Worm (Caenorhabditis elegans) whole organism, L4/young adult: Measurements from ENCODE around the gene deg-3.

Source experiments
- W03F9.2 ChIP-seq: fragments of 150-350 bp; optimal IDR thresholded peaks from 2 replicates; lab custom pipeline; 2014; ENCODE audit warnings: missing biosample characterization, missing genetic modification characterization
- dao-5 ChIP-seq: sonication (generic microtip); optimal IDR thresholded peaks from 2 replicates; lab custom pipeline; 2016; ENCODE audit warnings: missing genotype, missing genetic modification characterization, moderate library complexity, missing compliant biosample characterization
- him-1 ChIP-seq: sonication (generic microtip); optimal IDR thresholded peaks from 2 replicates; lab custom pipeline; 2016; ENCODE audit warnings: missing genotype, missing genetic modification reagents, missing genetic modification characterization, missing compliant biosample characterization

DNA sequence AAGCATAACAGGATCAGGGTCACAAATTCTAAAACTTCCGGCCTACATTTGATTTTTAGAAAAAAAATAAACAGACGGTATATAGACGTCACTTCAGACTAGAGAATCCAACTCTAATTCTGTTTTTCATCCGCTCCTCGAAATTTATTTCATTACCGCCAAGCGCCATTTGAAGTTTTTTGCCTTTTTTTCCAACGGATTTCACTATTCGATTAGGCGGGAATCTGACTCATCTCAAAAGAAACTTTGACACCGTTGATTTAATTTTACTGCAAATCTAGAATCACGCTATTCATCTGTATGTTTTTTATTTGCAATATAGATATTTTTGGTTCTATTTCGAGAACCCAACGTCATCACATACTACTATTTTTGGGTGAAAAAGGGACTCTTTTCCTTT lies 15.9 kb upstream of the deg-3 start:
- TF ChIP-seq W03F9.2 (tag; lab: Kevin White, UChicago), result no peak
- no peak for TF ChIP-seq him-1 (tag; lab: Kevin White, UChicago)
- TF ChIP-seq dao-5, result no peak
